Fruit fly (Drosophila melanogaster): ENCODE results near the gene CG12541.

DNA sequence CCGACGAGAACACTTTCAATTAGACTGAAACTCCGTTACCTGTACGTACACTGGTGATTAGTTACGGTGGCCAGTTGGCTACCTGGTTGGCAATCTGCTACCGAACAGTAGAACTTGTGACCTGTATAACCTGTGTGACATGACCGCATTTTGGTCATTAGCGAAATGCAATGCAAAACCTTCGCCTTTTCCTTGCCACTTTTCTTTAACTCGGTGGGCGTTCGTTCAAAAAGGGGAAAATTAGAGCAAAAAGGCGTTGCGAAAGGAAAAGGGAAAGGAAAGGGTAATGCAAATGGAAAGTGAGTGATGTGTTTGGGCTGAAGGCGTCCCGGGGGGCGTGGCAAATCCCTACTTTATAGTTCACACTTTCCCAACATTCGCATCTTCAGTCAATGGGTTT lies 6.9 kb downstream of the CG12541 start:
- TF ChIP-seq CTCF (optimal IDR thresholded peaks at IDR 0.05) (no peak), CG8478 (optimal IDR thresholded peaks at IDR 0.05) (no peak)

Data from S2 (cell line).